Fruit fly (Drosophila melanogaster): ENCODE measurements around the gene CalpC.

The CalpC gene

DNA sequence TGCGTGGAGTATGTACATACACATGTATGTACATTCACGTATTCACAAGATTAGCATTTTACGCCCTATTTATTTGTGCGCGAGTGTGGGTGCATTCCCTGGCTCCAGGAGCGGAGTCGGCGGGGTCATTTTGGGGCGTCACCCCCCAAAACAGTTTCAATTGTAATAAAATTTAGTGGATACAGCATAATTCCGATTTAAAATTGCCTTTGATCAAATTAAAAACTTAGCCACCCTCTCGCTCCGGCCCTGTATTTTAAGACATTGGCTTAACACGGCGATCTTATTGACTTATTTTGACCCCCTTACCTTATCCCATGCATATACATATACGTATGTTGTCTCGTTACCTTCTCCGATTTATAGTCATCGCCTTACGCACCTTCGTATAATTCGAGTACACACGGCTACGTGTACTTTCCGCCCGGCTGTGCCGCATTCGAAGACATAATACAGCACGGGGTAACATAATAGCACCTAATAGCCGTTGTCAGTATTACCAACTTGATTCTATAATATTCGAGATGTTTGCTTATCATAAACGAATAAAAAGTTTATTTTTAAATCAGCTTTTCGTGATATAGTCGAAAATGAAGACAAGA is 46.1 kb upstream of the CalpC start (continued):
- TF ChIP-seq gce (GFP tag; IDR thresholded peaks at IDR 0.05) = peak; percentile 84
- TF ChIP-seq HLH54F (GFP tag; optimal IDR thresholded peaks at IDR 0.05) = peak; percentile 69
- TF ChIP-seq Tbp (GFP tag; optimal IDR thresholded peaks at IDR 0.05) = no peak
- peak; percentile 85 for TF ChIP-seq E2f1 (GFP tag; IDR thresholded peaks at IDR 0.05)
- TF ChIP-seq CG16815 (GFP tag; optimal IDR thresholded peaks at IDR 0.05) = peak; percentile 82
- TF ChIP-seq exex (tag; optimal IDR thresholded peaks at IDR 0.05) = no peak
- peak; percentile 68 for TF ChIP-seq Blimp-1 (GFP tag; optimal IDR thresholded peaks at IDR 0.05)
- peak; percentile 48 for TF ChIP-seq BtbVII (GFP tag; optimal IDR thresholded peaks at IDR 0.05)
- peak; percentile 93 for TF ChIP-seq CG14441 (GFP tag; IDR thresholded peaks at IDR 0.05)
- TF ChIP-seq Fer1 (GFP tag; optimal IDR thresholded peaks at IDR 0.05) = peak; percentile 67
- TF ChIP-seq CG8089 (GFP tag; optimal IDR thresholded peaks at IDR 0.05) = peak; percentile 71
- peak; percentile 78 for TF ChIP-seq az2 (GFP tag; optimal IDR thresholded peaks at IDR 0.05)
- peak; percentile 66; the same call in 2 of the 3 replicates for TF ChIP-seq CG2889 (GFP tag; IDR thresholded peaks at IDR 0.05)
- TF ChIP-seq wor (GFP tag; IDR thresholded peaks at IDR 0.05) = peak; percentile 76
- TF ChIP-seq Dip2 (GFP tag; IDR thresholded peaks at IDR 0.05) = peak; percentile 56; the same call in 1 of the 2 replicates
- no peak for TF ChIP-seq Dp (GFP tag; optimal IDR thresholded peaks at IDR 0.05)
- peak; percentile 79; the same call in 2 of the 3 replicates for TF ChIP-seq jigr1 (GFP tag; IDR thresholded peaks at IDR 0.05)
- no peak for TF ChIP-seq BEAF-32 (GFP tag; optimal IDR thresholded peaks at IDR 0.05)
- TF ChIP-seq org-1 (GFP tag; optimal IDR thresholded peaks at IDR 0.05) = peak; percentile 80
- peak; percentile 80 for TF ChIP-seq CG15269 (tag; optimal IDR thresholded peaks at IDR 0.05)
- no peak for TF ChIP-seq Dll (GFP tag; IDR thresholded peaks at IDR 0.05; ENCODE audit: partially characterized antibody)
- TF ChIP-seq CG14860 (GFP tag; IDR thresholded peaks at IDR 0.05; ENCODE audit: partially characterized antibody) = no peak
- TF ChIP-seq repo (GFP tag; optimal IDR thresholded peaks at IDR 0.05) = peak; percentile 22
- peak; percentile 85 for TF ChIP-seq onecut (GFP tag; IDR thresholded peaks at IDR 0.05)
- TF ChIP-seq CG10209 (GFP tag; optimal IDR thresholded peaks at IDR 0.05) = peak; percentile 75
- peak; percentile 73 for TF ChIP-seq CG18599 (GFP tag; optimal IDR thresholded peaks at IDR 0.05)
- TF ChIP-seq h (optimal IDR thresholded peaks at IDR 0.05) = no peak
- TF ChIP-seq CG12219 (GFP tag; optimal IDR thresholded peaks at IDR 0.05) = peak; percentile 68
- TF ChIP-seq Max (GFP tag; optimal IDR thresholded peaks at IDR 0.05) = peak; percentile 22
- TF ChIP-seq gro (GFP tag; optimal IDR thresholded peaks at IDR 0.05) = peak; percentile 21
- peak; percentile 60 for TF ChIP-seq NC2α (GFP tag; optimal IDR thresholded peaks at IDR 0.05)
- TF ChIP-seq CG17568 (GFP tag; optimal IDR thresholded peaks at IDR 0.05) = no peak
- peak; percentile 73 for TF ChIP-seq Atf3 (GFP tag; optimal IDR thresholded peaks at IDR 0.05)
- peak; percentile 59 for TF ChIP-seq CG17385 (GFP tag; optimal IDR thresholded peaks at IDR 0.05)
- TF ChIP-seq CkIIα-i1 (GFP tag; IDR thresholded peaks at IDR 0.05) = peak; percentile 56; the same call in 1 of the 2 replicates
- peak; percentile 61 for TF ChIP-seq dmrt11E (tag; optimal IDR thresholded peaks at IDR 0.05)
- TF ChIP-seq Awh (GFP tag; IDR thresholded peaks at IDR 0.05) = peak; percentile 88
- TF ChIP-seq ara (GFP tag; IDR thresholded peaks at IDR 0.05) = peak; percentile 90
- TF ChIP-seq tll (GFP tag; optimal IDR thresholded peaks at IDR 0.05) = no peak
- no peak for TF ChIP-seq corto (GFP tag; optimal IDR thresholded peaks at IDR 0.05)
- TF ChIP-seq sqz (GFP tag; optimal IDR thresholded peaks at IDR 0.05) = no peak
- TF ChIP-seq luna (GFP tag; optimal IDR thresholded peaks at IDR 0.05) = peak; percentile 72
- TF ChIP-seq CG1832 (GFP tag; optimal IDR thresholded peaks at IDR 0.05) = no peak
- TF ChIP-seq CG6654 (GFP tag; optimal IDR thresholded peaks at IDR 0.05) = peak; percentile 72
- TF ChIP-seq amos (GFP tag; IDR thresholded peaks at IDR 0.05; ENCODE audit: partially characterized antibody) = peak; percentile 54
- no peak for TF ChIP-seq stwl (tag; optimal IDR thresholded peaks at IDR 0.05)
- 0 out of 2 replicates have a peak, but pooled peaks have one; percentile 18 for TF ChIP-seq CG4360 (GFP tag; IDR thresholded peaks at IDR 0.05)
- peak; percentile 44 for TF ChIP-seq tup (GFP tag; optimal IDR thresholded peaks at IDR 0.05)
- peak; percentile 89 for TF ChIP-seq CG11504 (tag; optimal IDR thresholded peaks at IDR 0.05)
